Worm (Caenorhabditis elegans) whole organism, midembryonic: ENCODE measurements around the gene T26C5.3.

Experiments
- T22C8.4 ChIP-seq: fragments of 200-800 bp; sonication (Bioruptor generic); IDR thresholded peaks from 2 replicates; pipeline ENCODE4 v1.3.6; 2022; ENCODE audit warnings: missing genetic modification characterization, missing compliant biosample characterization
- cog-1 ChIP-seq: sonication (generic microtip); optimal IDR thresholded peaks from 2 replicates; lab custom pipeline; 2016; ENCODE audit warnings: missing genetic modification characterization, missing compliant biosample characterization
- flt-1 ChIP-seq: fragments of 200-800 bp; sonication (Bioruptor generic); IDR thresholded peaks from 2 replicates; pipeline ENCODE4 v1.3.6; 2022; ENCODE audit warnings: missing genetic modification characterization, missing compliant biosample characterization
- klf-2 ChIP-seq: fragments of 200-800 bp; sonication (Bioruptor generic); conservative IDR thresholded peaks from 2 replicates; pipeline ENCODE4 v1.3.6; 2022; ENCODE audit warnings: missing genetic modification reagents, missing genetic modification characterization, missing compliant biosample characterization
- med-1 ChIP-seq: sonication (generic microtip); optimal IDR thresholded peaks from 2 replicates; lab custom pipeline; 2017; ENCODE audit warnings: missing genetic modification characterization, mild to moderate bottlenecking, missing compliant biosample characterization, antibody characterized with exemption, missing genetic modification reagents; ENCODE audit not compliant: insufficient read depth
- ref-1 ChIP-seq: fragments of 200-800 bp; sonication (Bioruptor generic); conservative IDR thresholded peaks from 2 replicates; pipeline ENCODE4 v1.3.6; 2022; ENCODE audit warnings: missing genetic modification reagents, missing genetic modification characterization, missing compliant biosample characterization
- tab-1 ChIP-seq: fragments of 200-800 bp; sonication (Bioruptor generic); IDR thresholded peaks from 2 replicates; pipeline ENCODE4 v1.3.6; 2022; ENCODE audit warnings: missing genetic modification characterization, missing compliant biosample characterization
- ztf-23 ChIP-seq: fragments of 200-800 bp; sonication (Bioruptor generic); IDR thresholded peaks from 2 replicates; pipeline ENCODE4 v1.3.6; 2022; ENCODE audit warnings: missing genetic modification reagents, missing genetic modification characterization, missing compliant biosample characterization
- ztf-29 ChIP-seq: fragments of 200-800 bp; sonication (Bioruptor generic); IDR thresholded peaks from 2 replicates; pipeline ENCODE4 v1.3.6; 2022; ENCODE audit warnings: missing genetic modification reagents, missing genetic modification characterization, missing compliant biosample characterization

The T26C5.3 gene

ce11 chrII:9271285-9271684 lies 34.9 kb downstream of the T26C5.3 start:
- TF ChIP-seq flt-1 (no peak), klf-2 (GFP tag; lab: Robert Waterston, UW) (no peak)

ce11 chrII:9272942-9273341 lies 36.6 kb downstream of the T26C5.3 start, which contains the start of gene C01G6.4:
TSS of gene C01G6.4 (minus strand) at chrII:9273042.
- TF ChIP-seq klf-2 (GFP tag; lab: Robert Waterston, UW), result no peak
- TF ChIP-seq med-1 (GFP tag; lab: Kevin White, UChicago), result no peak
- no peak for TF ChIP-seq ztf-23 (GFP tag; lab: Robert Waterston, UW)
- no peak for TF ChIP-seq ref-1 (GFP tag; lab: Robert Waterston, UW)
- no peak for TF ChIP-seq T22C8.4 (GFP tag; lab: Robert Waterston, UW)
- TF ChIP-seq flt-1, result no peak

- TF ChIP-seq ztf-29 (no peak), ref-1 (GFP tag; lab: Robert Waterston, UW) (no peak), T22C8.4 (GFP tag; lab: Robert Waterston, UW) (no peak)
Observed at ce11 chrII:9273984-9274383, 37.6 kb downstream of the T26C5.3 start.

- TF ChIP-seq flt-1 (no peak), tab-1 (GFP tag; lab: Robert Waterston, UW) (no peak), med-1 (GFP tag; lab: Kevin White, UChicago) (no peak), ztf-23 (GFP tag; lab: Robert Waterston, UW) (no peak), ref-1 (GFP tag; lab: Robert Waterston, UW) (no peak), klf-2 (GFP tag; lab: Robert Waterston, UW) (no peak)
Observed at ce11 chrII:9274734-9275133, 38.4 kb downstream of the T26C5.3 start.

ce11 chrII:9275173-9275572 lies 38.8 kb downstream of the T26C5.3 start:
- no peak for TF ChIP-seq tab-1 (GFP tag; lab: Robert Waterston, UW)
- TF ChIP-seq klf-2 (GFP tag; lab: Robert Waterston, UW), result no peak
- no peak for TF ChIP-seq flt-1
- no peak for TF ChIP-seq cog-1 (tag; lab: Kevin White, UChicago)
- no peak for TF ChIP-seq ztf-23 (GFP tag; lab: Robert Waterston, UW)
- TF ChIP-seq ztf-29, result no peak

ce11 chrII:9277153-9277552 lies 40.8 kb downstream of the T26C5.3 start:
- TF ChIP-seq T22C8.4 (GFP tag; lab: Robert Waterston, UW) (no peak), ztf-29 (no peak), ztf-23 (GFP tag; lab: Robert Waterston, UW) (no peak), med-1 (GFP tag; lab: Kevin White, UChicago) (no peak), ref-1 (GFP tag; lab: Robert Waterston, UW) (no peak), tab-1 (GFP tag; lab: Robert Waterston, UW) (no peak), cog-1 (tag; lab: Kevin White, UChicago) (no peak), klf-2 (GFP tag; lab: Robert Waterston, UW) (no peak), flt-1 (no peak)

ce11 chrII:9279016-9279415 lies 42.6 kb downstream of the T26C5.3 start:
- TF ChIP-seq cog-1 (tag; lab: Kevin White, UChicago) (no peak), flt-1 (no peak), med-1 (GFP tag; lab: Kevin White, UChicago) (no peak), ztf-29 (no peak)

ce11 chrII:9280048-9280772 lies 43.8 kb downstream of the T26C5.3 start, which contains the start of gene gldi-3:
TSS of gene gldi-3 (minus strand) at chrII:9280098.
- no peak for TF ChIP-seq flt-1
- no peak for TF ChIP-seq T22C8.4 (GFP tag; lab: Robert Waterston, UW)
- no peak for TF ChIP-seq med-1 (GFP tag; lab: Kevin White, UChicago)
- no peak for TF ChIP-seq ref-1 (GFP tag; lab: Robert Waterston, UW)
- no peak for TF ChIP-seq klf-2 (GFP tag; lab: Robert Waterston, UW)
- no peak for TF ChIP-seq tab-1 (GFP tag; lab: Robert Waterston, UW)
- no peak for TF ChIP-seq ztf-23 (GFP tag; lab: Robert Waterston, UW)
- TF ChIP-seq ztf-29, result no peak
- TF ChIP-seq cog-1 (tag; lab: Kevin White, UChicago), result no peak

ce11 chrII:9280846-9281245 lies 44.5 kb downstream of the T26C5.3 start:
- no peak for TF ChIP-seq ztf-29
- TF ChIP-seq ref-1 (GFP tag; lab: Robert Waterston, UW), result no peak
- no peak for TF ChIP-seq cog-1 (tag; lab: Kevin White, UChicago)
- no peak for TF ChIP-seq T22C8.4 (GFP tag; lab: Robert Waterston, UW)
- no peak for TF ChIP-seq med-1 (GFP tag; lab: Kevin White, UChicago)
- TF ChIP-seq klf-2 (GFP tag; lab: Robert Waterston, UW), result no peak
- TF ChIP-seq tab-1 (GFP tag; lab: Robert Waterston, UW), result no peak
- no peak for TF ChIP-seq flt-1
- no peak for TF ChIP-seq ztf-23 (GFP tag; lab: Robert Waterston, UW)

ce11 chrII:9281595-9281994 lies 45.2 kb downstream of the T26C5.3 start:
- TF ChIP-seq med-1 (GFP tag; lab: Kevin White, UChicago) (no peak), ref-1 (GFP tag; lab: Robert Waterston, UW) (no peak), ztf-29 (no peak), tab-1 (GFP tag; lab: Robert Waterston, UW) (no peak), flt-1 (no peak), klf-2 (GFP tag; lab: Robert Waterston, UW) (no peak), ztf-23 (GFP tag; lab: Robert Waterston, UW) (no peak), T22C8.4 (GFP tag; lab: Robert Waterston, UW) (no peak), cog-1 (tag; lab: Kevin White, UChicago) (no peak)
